Fruit fly (Drosophila melanogaster): ENCODE results near the gene Raf.

Raf gene

dm6 chrX:2270557-2270930 lies 24.7 kb upstream of the Raf start, which contains the start of gene CG2924 (continued):
- TF ChIP-seq CG1792 (GFP tag; optimal IDR thresholded peaks at IDR 0.05) (peak; percentile 60), gcm2 (GFP tag; optimal IDR thresholded peaks at IDR 0.05) (no peak), CG34376 (GFP tag; optimal IDR thresholded peaks at IDR 0.05) (peak; percentile 51), CG15696 (tag; optimal IDR thresholded peaks at IDR 0.05) (no peak), CG2875 (GFP tag; optimal IDR thresholded peaks at IDR 0.05) (no peak), corto (GFP tag; optimal IDR thresholded peaks at IDR 0.05) (no peak), CG12219 (GFP tag; optimal IDR thresholded peaks at IDR 0.05) (no peak), CG4730 (GFP tag; IDR thresholded peaks at IDR 0.05) (no peak), CG14014 (GFP tag; IDR thresholded peaks at IDR 0.05) (0 out of 2 replicates have a peak, but pooled peaks have one; percentile 43), hbn (GFP tag; IDR thresholded peaks at IDR 0.05; ENCODE audit: partially characterized antibody) (peak; percentile 100), dimm (GFP tag; IDR thresholded peaks at IDR 0.05) (no peak), CG12659 (GFP tag; optimal IDR thresholded peaks at IDR 0.05) (peak; percentile 83), HmgD (GFP tag; optimal IDR thresholded peaks at IDR 0.05) (peak; percentile 89), Lim3 (GFP tag; IDR thresholded peaks at IDR 0.05) (no peak), CG3281 (GFP tag; optimal IDR thresholded peaks at IDR 0.05) (no peak), CG11247 (GFP tag; IDR thresholded peaks at IDR 0.05) (peak; percentile 59; the same call in 1 of the 2 replicates), bigmax (GFP tag; optimal IDR thresholded peaks at IDR 0.05) (no peak), HLH3B (GFP tag; IDR thresholded peaks at IDR 0.05) (no peak), CG31365 (tag; optimal IDR thresholded peaks at IDR 0.05) (no peak), CG18262 (tag; optimal IDR thresholded peaks at IDR 0.05) (no peak), CG12155 (GFP tag; optimal IDR thresholded peaks at IDR 0.05) (peak; percentile 73), CG7556 (GFP tag; optimal IDR thresholded peaks at IDR 0.05) (no peak), chn (GFP tag; optimal IDR thresholded peaks at IDR 0.05) (peak; percentile 78), CG2120 (GFP tag; optimal IDR thresholded peaks at IDR 0.05) (peak; percentile 84), CG3847 (GFP tag; IDR thresholded peaks at IDR 0.05) (peak; percentile 73), GATAe (GFP tag; conservative IDR thresholded peaks at IDR 0.05) (no peak), tx (GFP tag; optimal IDR thresholded peaks at IDR 0.05) (peak; percentile 28), lov (optimal IDR thresholded peaks at IDR 0.05) (no peak), lov (GFP tag; IDR thresholded peaks at IDR 0.05) (0 out of 3 replicates have a peak, but pooled peaks have one; percentile 19), MESR4 (GFP tag; optimal IDR thresholded peaks at IDR 0.05) (peak; percentile 62), H2.0 (GFP tag; IDR thresholded peaks at IDR 0.05) (no peak), ato (GFP tag; IDR thresholded peaks at IDR 0.05; ENCODE audit: partially characterized antibody) (peak; percentile 100), CG12236 (GFP tag; optimal IDR thresholded peaks at IDR 0.05) (no peak), CG1529 (GFP tag; optimal IDR thresholded peaks at IDR 0.05) (no peak), Dek (tag; optimal IDR thresholded peaks at IDR 0.05) (peak; percentile 61), Hr39 (optimal IDR thresholded peaks at IDR 0.05) (no peak), exex (tag; optimal IDR thresholded peaks at IDR 0.05) (peak; percentile 54), CG13424 (tag; optimal IDR thresholded peaks at IDR 0.05) (peak; percentile 41), Sin3A (optimal IDR thresholded peaks at IDR 0.05) (peak; percentile 73), al (GFP tag; IDR thresholded peaks at IDR 0.05) (peak; percentile 39), CG14441 (GFP tag; IDR thresholded peaks at IDR 0.05) (peak; percentile 27; the same call in 1 of the 2 replicates), CG4617 (GFP tag; optimal IDR thresholded peaks at IDR 0.05; ENCODE audit: borderline replicate concordance) (peak; percentile 78), emc (GFP tag; optimal IDR thresholded peaks at IDR 0.05) (peak; percentile 67), cg (GFP tag; optimal IDR thresholded peaks at IDR 0.05) (peak; percentile 64), CG10147 (GFP tag; optimal IDR thresholded peaks at IDR 0.05) (peak; percentile 43), schlank (tag; optimal IDR thresholded peaks at IDR 0.05) (no peak), CG9215 (GFP tag; IDR thresholded peaks at IDR 0.05) (no peak; the same call in 1 of the 2 replicates), CG6854 (GFP tag; optimal IDR thresholded peaks at IDR 0.05) (no peak), CG32767 (GFP tag; IDR thresholded peaks at IDR 0.05) (peak; percentile 53; the same call in 1 of the 2 replicates), CG14050 (GFP tag; IDR thresholded peaks at IDR 0.05) (no peak), YL-1 (GFP tag; optimal IDR thresholded peaks at IDR 0.05) (peak; percentile 43), mirr (GFP tag; optimal IDR thresholded peaks at IDR 0.05) (peak; percentile 71)
